Worm (Caenorhabditis elegans) whole organism, midembryonic: ENCODE measurements around the gene F38E9.4.

ENCODE experiments used
- T22C8.4 ChIP-seq: fragments of 200-800 bp; sonication (Bioruptor generic); IDR thresholded peaks from 2 replicates; pipeline ENCODE4 v1.3.6; 2022; ENCODE audit warnings: missing genetic modification characterization, missing compliant biosample characterization
- cog-1 ChIP-seq: sonication (generic microtip); optimal IDR thresholded peaks from 2 replicates; lab custom pipeline; 2016; ENCODE audit warnings: missing genetic modification characterization, missing compliant biosample characterization
- flt-1 ChIP-seq: fragments of 200-800 bp; sonication (Bioruptor generic); IDR thresholded peaks from 2 replicates; pipeline ENCODE4 v1.3.6; 2022; ENCODE audit warnings: missing genetic modification characterization, missing compliant biosample characterization
- klf-2 ChIP-seq: fragments of 200-800 bp; sonication (Bioruptor generic); conservative IDR thresholded peaks from 2 replicates; pipeline ENCODE4 v1.3.6; 2022; ENCODE audit warnings: missing genetic modification reagents, missing genetic modification characterization, missing compliant biosample characterization
- med-1 ChIP-seq: sonication (generic microtip); optimal IDR thresholded peaks from 2 replicates; lab custom pipeline; 2017; ENCODE audit warnings: missing genetic modification characterization, mild to moderate bottlenecking, missing compliant biosample characterization, antibody characterized with exemption, missing genetic modification reagents; ENCODE audit not compliant: insufficient read depth
- tab-1 ChIP-seq: fragments of 200-800 bp; sonication (Bioruptor generic); IDR thresholded peaks from 2 replicates; pipeline ENCODE4 v1.3.6; 2022; ENCODE audit warnings: missing genetic modification characterization, missing compliant biosample characterization
- ztf-23 ChIP-seq: fragments of 200-800 bp; sonication (Bioruptor generic); IDR thresholded peaks from 2 replicates; pipeline ENCODE4 v1.3.6; 2022; ENCODE audit warnings: missing genetic modification reagents, missing genetic modification characterization, missing compliant biosample characterization
- ztf-29 ChIP-seq: fragments of 200-800 bp; sonication (Bioruptor generic); IDR thresholded peaks from 2 replicates; pipeline ENCODE4 v1.3.6; 2022; ENCODE audit warnings: missing genetic modification reagents, missing genetic modification characterization, missing compliant biosample characterization

- TF ChIP-seq tab-1 (GFP tag; lab: Robert Waterston, UW) (no peak), ztf-23 (GFP tag; lab: Robert Waterston, UW) (no peak), med-1 (GFP tag; lab: Kevin White, UChicago) (no peak), flt-1 (no peak), T22C8.4 (GFP tag; lab: Robert Waterston, UW) (no peak), klf-2 (no peak), cog-1 (tag; lab: Kevin White, UChicago) (no peak), ztf-29 (no peak)
These were observed 38.3 kb upstream of the F38E9.4 start for ce11 chrX:16413208-16413995.
